Worm (Caenorhabditis elegans) whole organism, late embryonic: Measurements from ENCODE around the gene mam-2.

Source experiments
- K02D7.2 ChIP-seq: sonication (generic microtip); optimal IDR thresholded peaks from 2 replicates; lab custom pipeline; 2017; ENCODE audit warnings: mild to moderate bottlenecking, missing genetic modification characterization, missing compliant biosample characterization
- K09A11.1 ChIP-seq: sonication (generic microtip); optimal IDR thresholded peaks from 2 replicates; lab custom pipeline; 2017; ENCODE audit warnings: antibody characterized with exemption, mild to moderate bottlenecking, missing genetic modification characterization, missing compliant biosample characterization; ENCODE audit not compliant: insufficient read depth
- ceh-19 ChIP-seq: fragments of 200-800 bp; sonication (Bioruptor generic); optimal IDR thresholded peaks from 2 replicates; lab custom pipeline; 2018; ENCODE audit warnings: mild to moderate bottlenecking, missing genetic modification characterization, missing compliant biosample characterization
- ceh-2 ChIP-seq: sonication (generic microtip); optimal IDR thresholded peaks from 2 replicates; lab custom pipeline; 2016; ENCODE audit warnings: missing genotype, missing genetic modification characterization, missing compliant biosample characterization
- ceh-34 ChIP-seq: sonication (generic microtip); optimal IDR thresholded peaks from 2 replicates; lab custom pipeline; 2016; ENCODE audit warnings: mild to moderate bottlenecking, missing genetic modification characterization, missing compliant biosample characterization
- fkh-10 ChIP-seq: fragments of 150-350 bp; optimal IDR thresholded peaks from 2 replicates; lab custom pipeline; 2014; ENCODE audit warnings: missing biosample characterization, missing genetic modification reagents, missing genetic modification characterization
- hlh-6 ChIP-seq: sonication (generic microtip); optimal IDR thresholded peaks from 2 replicates; lab custom pipeline; 2016; ENCODE audit warnings: missing genotype, missing genetic modification characterization, missing compliant biosample characterization
- nfya-1 ChIP-seq: sonication (generic microtip); optimal IDR thresholded peaks from 2 replicates; lab custom pipeline; 2017; ENCODE audit warnings: missing genetic modification characterization, mild to moderate bottlenecking, missing compliant biosample characterization, antibody characterized with exemption, moderate library complexity
- pha-4 ChIP-seq: fragments of 150-350 bp; optimal IDR thresholded peaks from 2 replicates; lab custom pipeline; 2018; ENCODE audit warnings: missing biosample characterization, missing genetic modification reagents, missing genetic modification characterization
- rnt-1 ChIP-seq: sonication (generic microtip); optimal IDR thresholded peaks from 2 replicates; lab custom pipeline; 2016; ENCODE audit warnings: missing genetic modification characterization, missing compliant biosample characterization
- unc-86 ChIP-seq: sonication (generic microtip); optimal IDR thresholded peaks from 2 replicates; lab custom pipeline; 2016; ENCODE audit warnings: missing genetic modification characterization, missing compliant biosample characterization

DNA sequence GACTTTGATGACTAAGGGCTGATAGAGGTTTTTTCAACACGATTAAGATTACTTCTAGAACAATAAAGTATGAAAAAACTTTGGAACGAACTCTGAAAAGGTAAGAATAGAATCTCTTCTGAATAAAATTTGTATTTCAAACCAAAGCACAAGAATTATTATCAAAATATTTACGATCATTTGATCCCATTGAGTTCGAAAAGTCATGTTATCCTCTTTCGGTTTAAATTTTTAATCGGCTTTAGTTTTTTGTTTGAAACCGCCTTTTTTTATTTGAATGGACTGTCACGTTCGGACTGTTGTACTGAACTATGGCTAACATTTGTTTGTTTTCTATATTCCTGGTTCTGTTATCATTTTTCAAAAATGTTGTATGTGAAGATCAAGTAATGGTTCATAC is 8.6 kb upstream of the mam-2 start, which contains the start of gene C47E12.9:
- TF ChIP-seq pha-4 (tag; lab: Kevin White, UChicago) (no peak), unc-86 (tag; lab: Kevin White, UChicago) (no peak), ceh-19 (no peak), ceh-2 (tag; lab: Kevin White, UChicago) (no peak), nfya-1 (tag; lab: Kevin White, UChicago) (no peak), rnt-1 (tag; lab: Kevin White, UChicago) (no peak), K02D7.2 (tag; lab: Kevin White, UChicago) (no peak), K09A11.1 (tag; lab: Kevin White, UChicago) (no peak), ceh-34 (tag; lab: Kevin White, UChicago) (no peak), fkh-10 (GFP tag; lab: Kevin White, UChicago) (no peak), hlh-6 (no peak)
